Worm (Caenorhabditis elegans): ENCODE data around the gene ist-1.
A peak's percentile ranks its signal among the peaks of the same experiment; 100 is the strongest.

The ist-1 gene

DNA sequence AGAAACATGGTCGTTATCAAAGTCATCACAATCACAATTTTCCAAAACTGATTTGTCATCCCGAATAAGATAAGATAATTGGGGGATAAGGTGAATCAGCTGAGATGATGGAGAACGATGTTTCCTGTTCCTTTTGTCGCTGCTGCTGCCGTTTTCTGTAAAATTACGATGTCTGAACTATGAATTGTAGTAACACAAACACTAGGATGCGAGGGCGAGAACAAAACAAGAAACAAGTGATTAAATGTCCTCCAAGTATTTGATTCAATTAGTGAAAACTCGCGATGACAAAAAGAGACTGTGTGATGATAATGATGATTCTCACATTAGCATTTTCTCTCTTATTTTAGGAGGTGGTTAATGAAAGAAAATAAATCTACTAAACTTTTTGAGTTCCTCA, 29.4 kb downstream of the ist-1 start, which contains the start of gene C54D1.7:
C54D1.7 (minus strand) TSS at position 157 of the 400 bp plus-strand sequence.
- TF ChIP-seq nhr-11 (tag; optimal IDR thresholded peaks at IDR 0.05) (no peak), aly-2 (tag; optimal IDR thresholded peaks at IDR 0.05) (no peak), vab-7 (GFP tag; IDR thresholded peaks at IDR 0.05) (no peak), hlh-30 (tag; optimal IDR thresholded peaks at IDR 0.05; ENCODE audit: insufficient read depth) (peak; percentile 11), dmd-6 (GFP tag; IDR thresholded peaks at IDR 0.05) (no peak), unc-62 (GFP tag; optimal IDR thresholded peaks at IDR 0.05 in 1 of 2) (peak in 1 of 2 experiments; percentile 51), unc-62 (tag; optimal IDR thresholded peaks at IDR 0.05) (no peak), hlh-11 (tag; optimal IDR thresholded peaks at IDR 0.05) (no peak), madf-5 (GFP tag; IDR thresholded peaks at IDR 0.05) (no peak), ztf-7 (tag; optimal IDR thresholded peaks at IDR 0.05) (no peak), mxl-2 (GFP tag; conservative IDR thresholded peaks at IDR 0.05) (no peak), ceh-62 (tag; optimal IDR thresholded peaks at IDR 0.05) (no peak), ZK337.2 (GFP tag; IDR thresholded peaks at IDR 0.05) (no peak), arid-1 (GFP tag; conservative IDR thresholded peaks at IDR 0.05) (no peak), unc-130 (GFP tag; optimal IDR thresholded peaks at IDR 0.05) (no peak), dmd-8 (GFP tag; IDR thresholded peaks at IDR 0.05) (no peak), T26A8.4 (GFP tag; IDR thresholded peaks at IDR 0.05) (no peak), F37D6.2 (tag; optimal IDR thresholded peaks at IDR 0.05) (no peak), egl-43 (GFP tag; IDR thresholded peaks at IDR 0.05) (no peak), hmg-1.1 (GFP tag; IDR thresholded peaks at IDR 0.05) (no peak), nhr-28 (tag; optimal IDR thresholded peaks at IDR 0.05) (peak; percentile 10), F49E8.2 (tag; optimal IDR thresholded peaks at IDR 0.05; ENCODE audit: borderline replicate concordance) (no peak)

DNA sequence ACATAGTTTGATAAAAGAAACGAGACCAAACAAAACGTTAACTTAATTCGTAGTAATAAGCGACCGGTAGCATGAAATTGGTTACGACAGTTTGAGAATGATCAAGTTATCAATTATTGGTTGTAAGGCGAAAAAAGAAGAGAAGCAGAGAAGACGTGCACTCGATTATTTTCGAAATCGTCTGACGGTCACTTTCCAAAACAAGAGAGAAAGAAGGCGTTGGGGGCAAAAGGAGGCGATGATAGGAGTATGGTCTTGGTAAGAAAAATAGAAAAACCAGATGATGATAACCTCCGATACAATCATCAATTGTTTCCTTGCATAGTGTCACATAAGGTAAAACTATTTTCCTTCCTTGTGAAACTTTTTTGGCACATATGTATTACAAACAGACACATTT, 31.0 kb downstream of the ist-1 start:
- TF ChIP-seq zip-11 (GFP tag; IDR thresholded peaks at IDR 0.05): no peak
- TF ChIP-seq tag-97 (GFP tag; IDR thresholded peaks at IDR 0.05): no peak
- TF ChIP-seq nhr-237 (tag; optimal IDR thresholded peaks at IDR 0.05): no peak
- no peak for TF ChIP-seq ceh-62 (tag; optimal IDR thresholded peaks at IDR 0.05)
- TF ChIP-seq dve-1 (tag; optimal IDR thresholded peaks at IDR 0.05; ENCODE audit: insufficient read depth): no peak
- no peak for TF ChIP-seq hmg-1.1 (GFP tag; IDR thresholded peaks at IDR 0.05)
- TF ChIP-seq nhr-28 (tag; optimal IDR thresholded peaks at IDR 0.05): no peak
- no peak for TF ChIP-seq skn-1 (tag; optimal IDR thresholded peaks at IDR 0.05)
- no peak for TF ChIP-seq tra-1 (GFP tag; IDR thresholded peaks at IDR 0.05)
- TF ChIP-seq nhr-48 (tag; optimal IDR thresholded peaks at IDR 0.05): no peak
- no peak for TF ChIP-seq daf-16 (GFP tag; optimal IDR thresholded peaks at IDR 0.05)
- no peak for TF ChIP-seq daf-16 (tag; optimal IDR thresholded peaks at IDR 0.05)

DNA sequence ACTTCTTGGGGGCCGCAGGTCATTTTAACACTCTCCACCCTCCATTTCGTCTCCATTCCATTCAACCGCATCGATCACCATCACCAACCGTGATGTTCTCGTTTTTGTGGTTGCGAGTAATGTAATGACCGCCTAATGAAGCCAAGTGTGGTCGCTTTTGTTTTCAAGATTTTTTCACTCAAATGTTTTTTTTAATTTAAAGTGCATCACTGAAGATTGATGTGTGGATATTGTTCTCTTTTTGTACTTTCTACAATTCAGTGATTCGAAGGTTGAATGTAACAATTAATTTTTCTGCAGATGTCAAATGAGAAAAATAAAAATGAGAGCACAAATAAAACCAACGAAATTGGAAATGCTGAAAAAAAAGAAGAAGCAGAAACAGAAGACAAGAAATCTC, 32.3 kb downstream of the ist-1 start, which contains the start of gene pgp-10:
pgp-10 (plus strand) TSS at position 301 of the 400 bp plus-strand sequence.
- TF ChIP-seq aha-1 (tag) (peak; percentile 26), nhr-111 (GFP tag; optimal IDR thresholded peaks at IDR 0.05) (no peak), aly-2 (tag; optimal IDR thresholded peaks at IDR 0.05) (no peak), ama-1 (optimal IDR thresholded peaks at IDR 0.05) (no peak)

DNA sequence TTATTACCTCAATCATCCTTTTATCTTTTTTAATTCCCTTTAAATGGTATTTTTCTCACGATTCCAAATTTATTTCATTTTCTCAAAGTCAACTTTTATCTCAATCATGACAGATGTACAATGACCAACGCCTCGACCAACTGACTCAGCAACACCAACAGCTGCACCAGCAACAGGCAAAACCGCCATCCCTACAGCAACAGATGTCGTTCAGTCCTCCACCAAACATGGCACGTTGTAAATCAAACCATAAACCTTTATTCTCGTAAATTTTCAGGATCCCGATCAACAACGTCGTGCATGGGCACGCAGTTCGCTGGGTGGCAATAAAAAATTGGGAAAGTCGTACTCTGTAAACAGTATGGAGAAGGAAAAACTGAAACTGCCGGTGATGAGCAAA, 36.3 kb downstream of the ist-1 start:
- TF ChIP-seq madf-5 (GFP tag; IDR thresholded peaks at IDR 0.05): no peak
- no peak for TF ChIP-seq ceh-82 (tag; optimal IDR thresholded peaks at IDR 0.05)
- no peak for TF ChIP-seq lin-39 (tag; optimal IDR thresholded peaks at IDR 0.05)
- no peak for TF ChIP-seq ces-1 (GFP tag; optimal IDR thresholded peaks at IDR 0.05)
- TF ChIP-seq daf-12 (tag; optimal IDR thresholded peaks at IDR 0.05): no peak
- TF ChIP-seq lin-29 (GFP tag; IDR thresholded peaks at IDR 0.05): no peak
- no peak for TF ChIP-seq pqm-1 (tag; optimal IDR thresholded peaks at IDR 0.05)
- TF ChIP-seq daf-8 (GFP tag; IDR thresholded peaks at IDR 0.05): no peak
- no peak for TF ChIP-seq D1046.2 (GFP tag; IDR thresholded peaks at IDR 0.05)
- TF ChIP-seq egl-43 (GFP tag; IDR thresholded peaks at IDR 0.05): no peak
- TF ChIP-seq attf-4 (tag; optimal IDR thresholded peaks at IDR 0.05): no peak
- no peak for TF ChIP-seq R02D3.7 (tag; optimal IDR thresholded peaks at IDR 0.05)
- no peak for TF ChIP-seq nhr-76 (tag; optimal IDR thresholded peaks at IDR 0.05)

Data from whole organism, L4 larva.